Worm (Caenorhabditis elegans) whole organism, L3 larva: ENCODE data around the gene F15A4.10.

Source experiments
- aly-2 ChIP-seq: fragments of 150-350 bp; optimal IDR thresholded peaks from 2 replicates; lab custom pipeline; 2014; ENCODE audit warnings: missing biosample characterization, missing genetic modification characterization
- egl-27 ChIP-seq: sonication (generic microtip); optimal IDR thresholded peaks from 4 replicates; lab custom pipeline; 2017; ENCODE audit warnings: missing biosample characterization, missing genetic modification reagents, missing genetic modification characterization
- egl-5 ChIP-seq: fragments of 150-350 bp; optimal IDR thresholded peaks from 2 replicates; lab custom pipeline; 2017; ENCODE audit warnings: missing biosample characterization, missing genetic modification reagents, missing genetic modification characterization, inconsistent platforms
- elt-3 ChIP-seq, 3 experiments: fragments of 150-350 bp in 1 of 3; sonication (generic microtip) in 2 of 3; optimal IDR thresholded peaks; 2 replicates in 2 of 3; 4 replicates in 1 of 3; lab custom pipeline; 2014 to 2017; ENCODE audit warnings: missing biosample characterization in 3 of 3, missing genetic modification characterization in 3 of 3
- fkh-10 ChIP-seq: sonication (generic microtip); optimal IDR thresholded peaks from 2 replicates; lab custom pipeline; 2017; ENCODE audit warnings: missing biosample characterization, missing genetic modification reagents, missing genetic modification characterization
- fos-1 ChIP-seq: fragments of 150-350 bp; optimal IDR thresholded peaks from 2 replicates; lab custom pipeline; 2014; ENCODE audit warnings: missing biosample characterization, missing genetic modification characterization
- mdl-1 ChIP-seq: fragments of 150-350 bp; optimal IDR thresholded peaks from 2 replicates; lab custom pipeline; 2014; ENCODE audit warnings: missing biosample characterization, missing genetic modification characterization
- nfya-1 ChIP-seq: sonication (generic microtip); optimal IDR thresholded peaks from 2 replicates; lab custom pipeline; 2017; ENCODE audit warnings: missing genetic modification characterization, mild to moderate bottlenecking, missing compliant biosample characterization, antibody characterized with exemption, moderate library complexity; ENCODE audit not compliant: insufficient read depth
- nhr-23 ChIP-seq: fragments of 150-350 bp; optimal IDR thresholded peaks from 2 replicates; lab custom pipeline; 2014; ENCODE audit warnings: missing biosample characterization, missing genetic modification reagents, missing genetic modification characterization
- nhr-76 ChIP-seq: fragments of 150-350 bp; sonication (generic microtip); optimal IDR thresholded peaks from 5 replicates; lab custom pipeline; 2014; ENCODE audit warnings: missing biosample characterization, missing genetic modification characterization
- pha-4 ChIP-seq: fragments of 150-350 bp; optimal IDR thresholded peaks from 2 replicates; lab custom pipeline; 2014; ENCODE audit warnings: missing biosample characterization, missing genetic modification reagents, missing genetic modification characterization
- sea-2 ChIP-seq: fragments of 150-350 bp; sonication (generic microtip); optimal IDR thresholded peaks from 4 replicates; lab custom pipeline; 2014; ENCODE audit warnings: missing biosample characterization, missing genetic modification reagents, missing genetic modification characterization
- snpc-4 ChIP-seq: fragments of 150-350 bp; optimal IDR thresholded peaks from 2 replicates; lab custom pipeline; 2014; ENCODE audit warnings: missing biosample characterization, missing genetic modification characterization
- tbx-2 ChIP-seq: sonication (generic microtip); optimal IDR thresholded peaks from 2 replicates; lab custom pipeline; 2016; ENCODE audit warnings: mild to moderate bottlenecking, missing genetic modification characterization, missing compliant biosample characterization

DNA sequence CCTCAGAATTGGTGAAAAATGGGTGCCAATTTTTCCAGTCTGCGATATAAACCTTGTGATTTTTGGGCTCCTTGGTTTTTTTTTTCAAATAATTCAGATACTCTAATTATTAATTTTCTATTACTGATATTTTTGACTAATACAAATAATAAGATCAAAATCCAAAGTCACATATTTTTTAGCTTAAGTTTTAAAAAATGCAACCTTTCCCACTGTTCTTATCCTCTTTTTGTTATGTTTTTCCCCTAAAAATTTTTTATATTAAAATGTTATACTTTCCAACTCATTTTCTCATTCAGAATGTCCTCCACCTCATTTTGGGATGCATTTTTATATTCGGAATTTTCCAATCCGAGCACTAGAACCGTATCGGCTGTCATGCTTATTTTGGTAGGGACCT lies 46.0 kb upstream of the F15A4.10 start, which contains the start of gene srx-120:
- TF ChIP-seq fkh-10 (GFP tag; lab: Kevin White, UChicago): no peak
- TF ChIP-seq elt-3 (tag; optimal IDR thresholded peaks at IDR 0.05; lab: Kevin White, UChicago): no peak
- no peak for TF ChIP-seq nhr-23
- no peak for TF ChIP-seq snpc-4 (tag; lab: Kevin White, UChicago)
- TF ChIP-seq aly-2: no peak
- no peak for TF ChIP-seq mdl-1
- no peak for TF ChIP-seq sea-2
- TF ChIP-seq pha-4 (tag; lab: Kevin White, UChicago): no peak
- no peak for TF ChIP-seq nhr-76 (tag; lab: Kevin White, UChicago)
- TF ChIP-seq nfya-1 (tag; lab: Kevin White, UChicago): no peak
- TF ChIP-seq egl-27 (tag; lab: Kevin White, UChicago): no peak
- no peak for TF ChIP-seq egl-5 (tag; lab: Kevin White, UChicago)
- no peak for TF ChIP-seq tbx-2
- TF ChIP-seq fos-1: no peak
